Worm (Caenorhabditis elegans) whole organism, L3 larva: ENCODE results near the gene B0222.15.

Experiments
- R02D3.7 ChIP-seq: fragments of 150-350 bp; optimal IDR thresholded peaks from 2 replicates; lab custom pipeline; 2014; ENCODE audit warnings: missing biosample characterization, missing genetic modification characterization
- ama-1 ChIP-seq: fragments of 150-350 bp; optimal IDR thresholded peaks from 2 replicates; lab custom pipeline; 2018
- ceh-16 ChIP-seq: sonication (generic microtip); optimal IDR thresholded peaks from 2 replicates; lab custom pipeline; 2017; ENCODE audit warnings: missing biosample characterization, missing genetic modification characterization
- ceh-28 ChIP-seq: fragments of 150-350 bp; optimal IDR thresholded peaks from 2 replicates; lab custom pipeline; 2014; ENCODE audit warnings: missing biosample characterization, missing genetic modification reagents, missing genetic modification characterization
- ceh-82 ChIP-seq: fragments of 150-350 bp; optimal IDR thresholded peaks from 2 replicates; lab custom pipeline; 2014; ENCODE audit warnings: missing biosample characterization, missing genetic modification characterization
- ceh-9 ChIP-seq: sonication (generic microtip); optimal IDR thresholded peaks from 2 replicates; lab custom pipeline; 2018; ENCODE audit warnings: missing biosample characterization, missing genetic modification characterization
- daf-12 ChIP-seq: fragments of 150-350 bp; optimal IDR thresholded peaks from 2 replicates; lab custom pipeline; 2014; ENCODE audit warnings: missing biosample characterization, missing genetic modification reagents, missing genetic modification characterization
- elt-2 ChIP-seq: sonication (generic microtip); optimal IDR thresholded peaks from 2 replicates; lab custom pipeline; 2016; ENCODE audit warnings: missing genetic modification reagents, mild to moderate bottlenecking, missing genetic modification characterization, missing compliant biosample characterization
- fkh-10 ChIP-seq: sonication (generic microtip); optimal IDR thresholded peaks from 2 replicates; lab custom pipeline; 2017; ENCODE audit warnings: missing biosample characterization, missing genetic modification reagents, missing genetic modification characterization
- fkh-2 ChIP-seq: fragments of 150-350 bp; optimal IDR thresholded peaks from 2 replicates; lab custom pipeline; 2014; ENCODE audit warnings: missing biosample characterization, missing genetic modification reagents, missing genetic modification characterization
- fos-1 ChIP-seq: fragments of 150-350 bp; optimal IDR thresholded peaks from 2 replicates; lab custom pipeline; 2014; ENCODE audit warnings: missing biosample characterization, missing genetic modification characterization
- hmg-11 ChIP-seq: sonication (generic microtip); optimal IDR thresholded peaks from 2 replicates; lab custom pipeline; 2016; ENCODE audit warnings: missing genetic modification characterization, missing compliant biosample characterization
- lin-39 ChIP-seq: fragments of 150-350 bp; optimal IDR thresholded peaks from 2 replicates; lab custom pipeline; 2018; ENCODE audit warnings: missing biosample characterization, missing genetic modification reagents, missing genetic modification characterization
- lsy-12 ChIP-seq: sonication (generic microtip); optimal IDR thresholded peaks from 2 replicates; lab custom pipeline; 2016; ENCODE audit warnings: mild to moderate bottlenecking, missing genetic modification characterization, missing compliant biosample characterization
- nfya-1 ChIP-seq: sonication (generic microtip); optimal IDR thresholded peaks from 2 replicates; lab custom pipeline; 2017; ENCODE audit warnings: missing genetic modification characterization, mild to moderate bottlenecking, missing compliant biosample characterization, antibody characterized with exemption, moderate library complexity; ENCODE audit not compliant: insufficient read depth
- nhr-11 ChIP-seq: fragments of 150-350 bp; optimal IDR thresholded peaks from 2 replicates; lab custom pipeline; 2014; ENCODE audit warnings: missing biosample characterization, missing genetic modification characterization
- nhr-12 ChIP-seq: fragments of 150-350 bp; optimal IDR thresholded peaks from 2 replicates; lab custom pipeline; 2014; ENCODE audit warnings: missing biosample characterization, missing genetic modification characterization
- nhr-23 ChIP-seq: fragments of 150-350 bp; optimal IDR thresholded peaks from 2 replicates; lab custom pipeline; 2014; ENCODE audit warnings: missing biosample characterization, missing genetic modification reagents, missing genetic modification characterization
- nhr-237 ChIP-seq: fragments of 150-350 bp; optimal IDR thresholded peaks from 2 replicates; lab custom pipeline; 2014; ENCODE audit warnings: missing biosample characterization, missing genetic modification characterization
- nhr-25 ChIP-seq: sonication (generic microtip); optimal IDR thresholded peaks from 2 replicates; lab custom pipeline; 2017; ENCODE audit warnings: missing biosample characterization, missing genetic modification characterization
- nhr-28 ChIP-seq: fragments of 150-350 bp; optimal IDR thresholded peaks from 2 replicates; lab custom pipeline; 2014; ENCODE audit warnings: missing biosample characterization, missing genetic modification characterization
- nhr-43 ChIP-seq: sonication (generic microtip); optimal IDR thresholded peaks from 2 replicates; lab custom pipeline; 2016; ENCODE audit warnings: mild to moderate bottlenecking, missing genetic modification characterization, missing compliant biosample characterization; ENCODE audit not compliant: poor library complexity, severe bottlenecking
- nhr-67 ChIP-seq: fragments of 150-350 bp; optimal IDR thresholded peaks from 2 replicates; lab custom pipeline; 2014; ENCODE audit warnings: missing biosample characterization, missing genetic modification characterization
- nhr-76 ChIP-seq: fragments of 150-350 bp; sonication (generic microtip); optimal IDR thresholded peaks from 5 replicates; lab custom pipeline; 2014; ENCODE audit warnings: missing biosample characterization, missing genetic modification characterization
- nhr-77 ChIP-seq: fragments of 150-350 bp; optimal IDR thresholded peaks from 2 replicates; lab custom pipeline; 2014; ENCODE audit warnings: missing biosample characterization, missing genetic modification characterization
- pha-4 ChIP-seq: fragments of 150-350 bp; optimal IDR thresholded peaks from 2 replicates; lab custom pipeline; 2014; ENCODE audit warnings: missing biosample characterization, missing genetic modification reagents, missing genetic modification characterization
- pqm-1 ChIP-seq: fragments of 150-350 bp; optimal IDR thresholded peaks from 2 replicates; lab custom pipeline; 2017; ENCODE audit warnings: missing biosample characterization, missing genetic modification characterization, inconsistent platforms
- sea-2 ChIP-seq: fragments of 150-350 bp; sonication (generic microtip); optimal IDR thresholded peaks from 4 replicates; lab custom pipeline; 2014; ENCODE audit warnings: missing biosample characterization, missing genetic modification reagents, missing genetic modification characterization
- skn-1 ChIP-seq: fragments of 150-350 bp; optimal IDR thresholded peaks from 2 replicates; lab custom pipeline; 2014; ENCODE audit warnings: missing biosample characterization, missing genetic modification characterization
- tbx-2 ChIP-seq: sonication (generic microtip); optimal IDR thresholded peaks from 2 replicates; lab custom pipeline; 2016; ENCODE audit warnings: mild to moderate bottlenecking, missing genetic modification characterization, missing compliant biosample characterization
- unc-39 ChIP-seq: sonication (generic microtip); optimal IDR thresholded peaks from 4 replicates; lab custom pipeline; 2017; ENCODE audit warnings: missing biosample characterization, missing genetic modification characterization
- zag-1 ChIP-seq: fragments of 150-350 bp; optimal IDR thresholded peaks from 2 replicates; lab custom pipeline; 2014; ENCODE audit warnings: missing biosample characterization, missing genetic modification characterization
- ztf-11 ChIP-seq: fragments of 150-350 bp; optimal IDR thresholded peaks from 2 replicates; lab custom pipeline; 2014; ENCODE audit warnings: missing biosample characterization, missing genetic modification characterization

The B0222.15 gene

ce11 chrV:9143896-9144295 lies 12.7 kb downstream of the B0222.15 start:
- no peak for TF ChIP-seq hmg-11 (tag; lab: Kevin White, UChicago)
- no peak for TF ChIP-seq zag-1 (tag; lab: Kevin White, UChicago)
- no peak for TF ChIP-seq ceh-28 (tag; lab: Kevin White, UChicago)
- peak; percentile 25 for TF ChIP-seq nhr-25
- TF ChIP-seq nhr-23 (tag; lab: Kevin White, UChicago) = peak; percentile 5
- no peak for TF ChIP-seq sea-2 (GFP tag; lab: Kevin White, UChicago)
- TF ChIP-seq nhr-43 (tag; lab: Kevin White, UChicago) = no peak
- no peak for TF ChIP-seq daf-12
- TF ChIP-seq nhr-237 (tag; lab: Kevin White, UChicago) = no peak
- TF ChIP-seq, all 47 proteins: peak for 2

- no peak for TF ChIP-seq fos-1 (tag; lab: Kevin White, UChicago)
Observed at ce11 chrV:9141297-9141696, 15.3 kb downstream of the B0222.15 start, which contains the start of gene pitr-3. Gene pitr-3 (minus strand): TSS chrV:9141397.

ce11 chrV:9137618-9138017 lies 19.0 kb downstream of the B0222.15 start, which contains the start of gene pitr-2:
Gene pitr-2 (minus strand): TSS chrV:9137718.
- TF ChIP-seq nhr-25 = no peak
- TF ChIP-seq nhr-12 (tag; lab: Kevin White, UChicago) = no peak
- TF ChIP-seq R02D3.7 (tag; lab: Kevin White, UChicago) = no peak
- TF ChIP-seq nfya-1 = no peak

ce11 chrV:9133950-9134349 lies 22.6 kb downstream of the B0222.15 start, which contains the start of gene B0222.1:
Gene B0222.1 (plus strand): TSS chrV:9134255.
- TF ChIP-seq unc-39 (no peak), nhr-11 (tag; lab: Kevin White, UChicago) (peak; percentile 3)

- no peak for TF ChIP-seq skn-1 (tag; lab: Kevin White, UChicago)
- no peak for TF ChIP-seq nhr-77 (tag; lab: Kevin White, UChicago)
- no peak for TF ChIP-seq ama-1 (lab: Kevin White, UChicago)
- no peak for TF ChIP-seq lin-39 (tag; lab: Kevin White, UChicago)
- no peak for TF ChIP-seq elt-2 (tag; lab: Kevin White, UChicago)
- TF ChIP-seq hmg-11 (tag; lab: Kevin White, UChicago) = no peak
- no peak for TF ChIP-seq fkh-2 (tag; lab: Kevin White, UChicago)
- TF ChIP-seq nhr-237 (tag; lab: Kevin White, UChicago) = no peak
- no peak for TF ChIP-seq nhr-28 (tag; lab: Kevin White, UChicago)
- no peak for TF ChIP-seq pha-4
Observed at ce11 chrV:9132043-9132442, 24.5 kb downstream of the B0222.15 start, which contains the start of gene F21C10.1. Gene F21C10.1 (plus strand): TSS chrV:9132343.

- TF ChIP-seq ztf-11 = no peak
- no peak for TF ChIP-seq lsy-12 (tag; lab: Kevin White, UChicago)
- TF ChIP-seq nhr-28 (tag; lab: Kevin White, UChicago) = no peak
- TF ChIP-seq nhr-77 (tag; lab: Kevin White, UChicago) = no peak
- TF ChIP-seq nhr-23 (tag; lab: Kevin White, UChicago) = no peak
- no peak for TF ChIP-seq pqm-1 (tag; lab: Kevin White, UChicago)
- TF ChIP-seq elt-2 (tag; lab: Kevin White, UChicago) = no peak
- no peak for TF ChIP-seq nhr-67
- TF ChIP-seq fkh-10 (GFP tag; lab: Kevin White, UChicago) = no peak
- TF ChIP-seq tbx-2 (tag; lab: Kevin White, UChicago) = no peak
- TF ChIP-seq nhr-76 (tag; lab: Kevin White, UChicago) = no peak
- no peak for TF ChIP-seq skn-1 (tag; lab: Kevin White, UChicago)
- TF ChIP-seq nhr-43 (tag; lab: Kevin White, UChicago) = no peak
- TF ChIP-seq ceh-16 (tag; lab: Kevin White, UChicago) = no peak
- no peak for TF ChIP-seq ceh-9
- TF ChIP-seq ceh-82 (tag; lab: Kevin White, UChicago) = no peak
Observed at ce11 chrV:9130766-9131165, 25.8 kb downstream of the B0222.15 start, which contains the start of gene F21C10.19. Gene F21C10.19 (plus strand): TSS chrV:9131066.
